Fruit fly (Drosophila melanogaster) whole organism, embryonic: ENCODE measurements around the gene Syx13.

Experiments used
- Asciz ChIP-seq: fragments of 200-800 bp; sonication (Bioruptor generic); optimal IDR thresholded peaks from 2 replicates; lab custom pipeline; 2017; ENCODE audit warnings: missing biosample characterization, mild to moderate bottlenecking, missing genetic modification characterization, missing genetic modification reagents
- Atf-2 ChIP-seq: fragments of 200-800 bp; sonication (Bioruptor generic); optimal IDR thresholded peaks from 2 replicates; lab custom pipeline; 2016; ENCODE audit warnings: missing biosample characterization, missing genetic modification characterization
- CG10321 ChIP-seq: fragments of 200-800 bp; sonication (Bioruptor generic); IDR thresholded peaks from 2 replicates; pipeline ENCODE4 v1.3.6; 2022; ENCODE audit warnings: missing biosample characterization, missing genetic modification characterization
- CG12659 ChIP-seq: fragments of 200-800 bp; sonication (Bioruptor generic); optimal IDR thresholded peaks from 3 replicates; lab custom pipeline; 2017; ENCODE audit warnings: mild to moderate bottlenecking, missing biosample characterization, missing genetic modification reagents, missing genetic modification characterization
- CG14014 ChIP-seq: fragments of 200-800 bp; sonication (Bioruptor generic); IDR thresholded peaks from 2 replicates; pipeline ENCODE4 v1.3.6; 2022; ENCODE audit warnings: missing biosample characterization, missing genetic modification characterization
- CG14965 ChIP-seq: fragments of 200-800 bp; sonication (Bioruptor generic); optimal IDR thresholded peaks from 2 replicates; lab custom pipeline; 2016; ENCODE audit warnings: missing biosample characterization, missing genetic modification characterization, borderline replicate concordance
- CG15269 ChIP-seq: fragments of 200-800 bp; sonication (Bioruptor generic); optimal IDR thresholded peaks from 2 replicates; lab custom pipeline; 2018; ENCODE audit warnings: missing biosample characterization, mild to moderate bottlenecking, missing genetic modification characterization, moderate library complexity
- CG1529 ChIP-seq: fragments of 200-800 bp; sonication (Bioruptor generic); optimal IDR thresholded peaks from 3 replicates; lab custom pipeline; 2018; ENCODE audit warnings: missing biosample characterization, missing genetic modification characterization
- CG15514 ChIP-seq: fragments of 200-800 bp; sonication (Bioruptor generic); optimal IDR thresholded peaks from 3 replicates; lab custom pipeline; 2017; ENCODE audit warnings: missing biosample characterization, missing genetic modification characterization, mild to moderate bottlenecking, moderate library complexity, missing genetic modification reagents
- CG1792 ChIP-seq: fragments of 200-800 bp; sonication (Bioruptor generic); optimal IDR thresholded peaks from 2 replicates; lab custom pipeline; 2016; ENCODE audit warnings: missing biosample characterization, missing genetic modification characterization
- CG31388 ChIP-seq: fragments of 200-800 bp; sonication (Bioruptor generic); optimal IDR thresholded peaks from 2 replicates; lab custom pipeline; 2016; ENCODE audit warnings: missing biosample characterization, missing genetic modification characterization
- CG4328 ChIP-seq: fragments of 200-800 bp; sonication (Bioruptor generic); optimal IDR thresholded peaks from 3 replicates; lab custom pipeline; 2017; ENCODE audit warnings: missing biosample characterization, missing genetic modification reagents, missing genetic modification characterization
- CG43689 ChIP-seq: fragments of 200-800 bp; sonication (Bioruptor generic); IDR thresholded peaks from 2 replicates; pipeline ENCODE4 v1.3.6; 2022; ENCODE audit warnings: missing biosample characterization, missing genetic modification characterization
- CG4617 ChIP-seq: fragments of 200-800 bp; sonication (Bioruptor generic); optimal IDR thresholded peaks from 3 replicates; lab custom pipeline; 2016; ENCODE audit warnings: missing biosample characterization, missing genetic modification characterization, borderline replicate concordance
- CG6175 ChIP-seq: fragments of 200-800 bp; sonication (Bioruptor generic); IDR thresholded peaks from 3 replicates; pipeline ENCODE4 v1.3.6; 2022; ENCODE audit warnings: missing biosample characterization, missing genetic modification characterization
- CG6791 ChIP-seq: fragments of 200-800 bp; sonication (Bioruptor generic); IDR thresholded peaks from 3 replicates; pipeline ENCODE4 v1.3.6; 2022; ENCODE audit warnings: missing biosample characterization, missing genetic modification characterization; ENCODE audit not compliant: partially characterized antibody
- CG6813 ChIP-seq: fragments of 200-800 bp; sonication (Bioruptor generic); optimal IDR thresholded peaks from 2 replicates; lab custom pipeline; 2017; ENCODE audit warnings: missing biosample characterization, missing genetic modification characterization, mild to moderate bottlenecking, moderate library complexity, missing genetic modification reagents
- CG8089 ChIP-seq: fragments of 200-800 bp; sonication (Bioruptor generic); optimal IDR thresholded peaks from 3 replicates; lab custom pipeline; 2016; ENCODE audit warnings: missing biosample characterization, missing genetic modification characterization
- CG8765 ChIP-seq: fragments of 200-800 bp; sonication (Bioruptor generic); IDR thresholded peaks from 2 replicates; pipeline ENCODE4 v1.3.6; 2022; ENCODE audit warnings: missing biosample characterization, missing genetic modification characterization
- CG9876 ChIP-seq: fragments of 200-800 bp; sonication (Bioruptor generic); optimal IDR thresholded peaks from 2 replicates; lab custom pipeline; 2016; ENCODE audit warnings: missing biosample characterization, missing genetic modification characterization
- CHES-1-like ChIP-seq: fragments of 200-800 bp; sonication (Bioruptor generic); optimal IDR thresholded peaks from 2 replicates; lab custom pipeline; 2016; ENCODE audit warnings: missing biosample characterization, missing genetic modification characterization
- Dbx ChIP-seq: fragments of 200-800 bp; sonication (Bioruptor generic); IDR thresholded peaks from 3 replicates; pipeline ENCODE4 v1.3.6; 2022; ENCODE audit warnings: missing biosample characterization, missing genetic modification characterization
- Dp ChIP-seq: fragments of 200-800 bp; sonication (Bioruptor generic); optimal IDR thresholded peaks from 2 replicates; lab custom pipeline; 2018; ENCODE audit warnings: missing biosample characterization, mild to moderate bottlenecking, missing genetic modification characterization, moderate library complexity
- Fer1 ChIP-seq: fragments of 200-800 bp; sonication (Bioruptor generic); optimal IDR thresholded peaks from 2 replicates; lab custom pipeline; 2017; ENCODE audit warnings: missing biosample characterization, mild to moderate bottlenecking, missing genetic modification characterization
- HLH4C ChIP-seq: fragments of 200-800 bp; sonication (Bioruptor generic); IDR thresholded peaks from 3 replicates; pipeline ENCODE4 v1.3.6; 2022; ENCODE audit warnings: missing biosample characterization, missing genetic modification characterization; ENCODE audit not compliant: partially characterized antibody
- HmgD ChIP-seq: fragments of 200-800 bp; sonication (Bioruptor generic); optimal IDR thresholded peaks from 3 replicates; lab custom pipeline; 2016; ENCODE audit warnings: missing biosample characterization, missing genetic modification characterization
- Lpt ChIP-seq: fragments of >200 bp; optimal IDR thresholded peaks from 2 replicates; lab custom pipeline; 2018; ENCODE audit warnings: missing biosample characterization, missing genetic modification characterization
- NfI ChIP-seq: fragments of 200-800 bp; sonication (Bioruptor generic); optimal IDR thresholded peaks from 3 replicates; lab custom pipeline; 2018; ENCODE audit warnings: missing biosample characterization, mild to moderate bottlenecking, missing genetic modification characterization, moderate library complexity
- Opbp ChIP-seq: fragments of 200-800 bp; sonication (Bioruptor generic); IDR thresholded peaks from 3 replicates; pipeline ENCODE4 v1.3.6; 2022; ENCODE audit warnings: missing biosample characterization, missing genetic modification characterization; ENCODE audit not compliant: partially characterized antibody
- Optix ChIP-seq: fragments of 200-800 bp; sonication (Bioruptor generic); IDR thresholded peaks from 3 replicates; pipeline ENCODE4 v1.3.6; 2022; ENCODE audit warnings: missing biosample characterization, missing genetic modification characterization
- Sox102F ChIP-seq: fragments of 200-800 bp; sonication (Bioruptor generic); optimal IDR thresholded peaks from 2 replicates; lab custom pipeline; 2018; ENCODE audit warnings: missing biosample characterization, mild to moderate bottlenecking, missing genetic modification characterization, moderate library complexity
- amos ChIP-seq: fragments of 200-800 bp; sonication (Bioruptor generic); IDR thresholded peaks from 2 replicates; pipeline ENCODE4 v1.3.6; 2022; ENCODE audit warnings: missing biosample characterization, missing genetic modification characterization; ENCODE audit not compliant: partially characterized antibody
- bcd ChIP-seq: fragments of 200-800 bp; sonication (Bioruptor generic); optimal IDR thresholded peaks from 2 replicates; lab custom pipeline; 2017; ENCODE audit warnings: missing biosample characterization, mild to moderate bottlenecking, missing genetic modification characterization
- btn ChIP-seq: fragments of 200-800 bp; sonication (Bioruptor generic); optimal IDR thresholded peaks from 2 replicates; lab custom pipeline; 2016; ENCODE audit warnings: missing biosample characterization, missing genetic modification characterization
- da ChIP-seq: fragments of 200-800 bp; sonication (Bioruptor generic); optimal IDR thresholded peaks from 2 replicates; lab custom pipeline; 2016; ENCODE audit warnings: missing biosample characterization, missing genetic modification characterization
- danr ChIP-seq: fragments of 200-800 bp; sonication (Bioruptor generic); IDR thresholded peaks from 2 replicates; pipeline ENCODE4 v1.3.6; 2022; ENCODE audit warnings: missing biosample characterization, missing genetic modification characterization
- dysf ChIP-seq: fragments of 200-800 bp; sonication (Bioruptor generic); IDR thresholded peaks from 3 replicates; pipeline ENCODE4 v1.3.6; 2022; ENCODE audit warnings: missing biosample characterization, missing genetic modification characterization
- ham ChIP-seq: fragments of 200-800 bp; sonication (Bioruptor generic); IDR thresholded peaks from 2 replicates; pipeline ENCODE4 v1.3.6; 2022; ENCODE audit warnings: missing biosample characterization, missing genetic modification characterization
- kay ChIP-seq: fragments of 200-800 bp; sonication (Bioruptor generic); optimal IDR thresholded peaks from 2 replicates; lab custom pipeline; 2016; ENCODE audit warnings: missing biosample characterization, missing genetic modification characterization
- lov ChIP-seq, 2 experiments: fragments of 200-800 bp in 1 of 2; fragments of >200 bp in 1 of 2; sonication (Bioruptor generic) in 1 of 2; IDR thresholded peaks in 1 of 2; optimal IDR thresholded peaks in 1 of 2; 2 replicates in 1 of 2; 3 replicates in 1 of 2; pipeline versions ENCODE4 v1.3.6 to Lab custom; 2017 to 2022; ENCODE audit warnings: missing biosample characterization in 1 of 2, missing genetic modification characterization in 1 of 2
- nom ChIP-seq: fragments of 200-800 bp; sonication (Bioruptor generic); optimal IDR thresholded peaks from 2 replicates; lab custom pipeline; 2017; ENCODE audit warnings: missing biosample characterization, missing genetic modification characterization, mild to moderate bottlenecking, moderate library complexity, missing genetic modification reagents
- odd ChIP-seq: fragments of 200-800 bp; sonication (Bioruptor generic); optimal IDR thresholded peaks from 2 replicates; lab custom pipeline; 2017; ENCODE audit warnings: missing biosample characterization, mild to moderate bottlenecking, missing genetic modification characterization
- onecut ChIP-seq: fragments of 200-800 bp; sonication (Bioruptor generic); IDR thresholded peaks from 2 replicates; pipeline ENCODE4 v1.3.6; 2022; ENCODE audit warnings: missing biosample characterization, missing genetic modification characterization
- shn ChIP-seq: fragments of 200-800 bp; sonication (Bioruptor generic); optimal IDR thresholded peaks from 3 replicates; lab custom pipeline; 2016; ENCODE audit warnings: missing biosample characterization, missing genetic modification characterization
- sisA ChIP-seq: fragments of 200-800 bp; sonication (Bioruptor generic); IDR thresholded peaks from 2 replicates; pipeline ENCODE4 v1.3.6; 2022; ENCODE audit warnings: missing biosample characterization, missing genetic modification characterization
- tll ChIP-seq, 2 experiments: fragments of 200-800 bp in 1 of 2; fragments of >200 bp in 1 of 2; sonication (Bioruptor generic) in 1 of 2; optimal IDR thresholded peaks; 2 replicates each; lab custom pipeline; 2017 to 2019; ENCODE audit warnings: missing biosample characterization in 2 of 2, missing genetic modification characterization in 2 of 2, mild to moderate bottlenecking in 1 of 2, moderate library complexity in 1 of 2
- trem ChIP-seq: fragments of 200-800 bp; optimal IDR thresholded peaks from 3 replicates; lab custom pipeline; 2019; ENCODE audit warnings: missing biosample characterization, mild to moderate bottlenecking, missing genetic modification characterization, moderate library complexity
- twi ChIP-seq: fragments of 200-800 bp; optimal IDR thresholded peaks from 2 replicates; lab custom pipeline; 2019; ENCODE audit warnings: missing biosample characterization, mild to moderate bottlenecking, missing genetic modification characterization, moderate library complexity
- wdn ChIP-seq: fragments of 200-800 bp; sonication (Bioruptor generic); IDR thresholded peaks from 2 replicates; pipeline ENCODE4 v1.3.6; 2022; ENCODE audit warnings: missing biosample characterization, missing genetic modification characterization

Syx13 gene

dm6 chr3L:13017803-13018324 lies 26.4 kb upstream of the Syx13 start, which contains the start of the genes mRpL20 and Icmt (continued):
- peak; percentile 83 for TF ChIP-seq danr
- TF ChIP-seq CG15514 (GFP tag; lab: Kevin White, UChicago): peak; percentile 74
- peak; percentile 97 for TF ChIP-seq CG15269 (tag; lab: Kevin White, UChicago)
- TF ChIP-seq CG8089 (GFP tag; lab: Kevin White, UChicago): no peak
- TF ChIP-seq CG10321 (GFP tag; lab: Robert Waterston, UW): peak; percentile 74
- peak; percentile 73 for TF ChIP-seq trem
- TF ChIP-seq CG14965 (GFP tag; lab: Kevin White, UChicago): no peak
- peak; percentile 92 for TF ChIP-seq NfI
- peak; percentile 97 for TF ChIP-seq wdn (GFP tag; lab: Robert Waterston, UW)
- TF ChIP-seq CG43689 (GFP tag; lab: Robert Waterston, UW): peak; percentile 95
- peak; percentile 72 for TF ChIP-seq amos (GFP tag; lab: Robert Waterston, UW)
- TF ChIP-seq Opbp (GFP tag; lab: Robert Waterston, UW): peak; percentile 41
- TF ChIP-seq Dbx: peak; percentile 92
- no peak for TF ChIP-seq tll (GFP tag; optimal IDR thresholded peaks at IDR 0.05; lab: Kevin White, UChicago)
- TF ChIP-seq bcd (GFP tag; lab: Kevin White, UChicago): peak; percentile 93
- TF ChIP-seq twi (tag; lab: Kevin White, UChicago): peak; percentile 85
- TF ChIP-seq Asciz: peak; percentile 79
- peak; percentile 66 for TF ChIP-seq nom (GFP tag; lab: Kevin White, UChicago)
- peak; percentile 96 for TF ChIP-seq CG12659 (GFP tag; lab: Kevin White, UChicago)
- TF ChIP-seq CG1792 (GFP tag; lab: Kevin White, UChicago): no peak
- TF ChIP-seq btn (GFP tag; lab: Kevin White, UChicago): no peak
- TF ChIP-seq odd (GFP tag; lab: Kevin White, UChicago): peak; percentile 78
- TF ChIP-seq shn (GFP tag; lab: Kevin White, UChicago): no peak
- no peak for TF ChIP-seq Lpt (GFP tag; lab: Kevin White, UChicago)
- TF ChIP-seq kay (GFP tag; lab: Kevin White, UChicago): peak; percentile 75
- peak; percentile 85 for TF ChIP-seq Fer1 (GFP tag; lab: Kevin White, UChicago)
- peak; percentile 40 for TF ChIP-seq Dp (GFP tag; lab: Kevin White, UChicago)
- no peak for TF ChIP-seq da (GFP tag; lab: Kevin White, UChicago)
- no peak for TF ChIP-seq Optix (GFP tag; lab: Robert Waterston, UW)
- peak; percentile 92 for TF ChIP-seq CG8765
- TF ChIP-seq CG6175 (GFP tag; lab: Robert Waterston, UW): peak; percentile 93
- peak; percentile 61 for TF ChIP-seq CG6813
- TF ChIP-seq sisA (GFP tag; lab: Robert Waterston, UW): peak; percentile 92
- TF ChIP-seq HLH4C (GFP tag; lab: Robert Waterston, UW): peak; percentile 93
- peak; percentile 97 for TF ChIP-seq Sox102F (GFP tag; lab: Kevin White, UChicago)
- peak; percentile 19 for TF ChIP-seq CHES-1-like (GFP tag; lab: Kevin White, UChicago)
- peak; percentile 92 for TF ChIP-seq CG14014 (GFP tag; lab: Robert Waterston, UW)
- peak; percentile 8 for TF ChIP-seq CG31388
- TF ChIP-seq CG9876: no peak
- peak; percentile 60 for TF ChIP-seq CG4328 (GFP tag; lab: Kevin White, UChicago)
- TF ChIP-seq CG1529 (GFP tag; lab: Kevin White, UChicago): peak; percentile 83
- TF ChIP-seq lov (optimal IDR thresholded peaks at IDR 0.05; lab: Kevin White, UChicago): no peak
- TF ChIP-seq lov (GFP tag; IDR thresholded peaks at IDR 0.05; lab: Robert Waterston, UW): peak; percentile 91
- TF ChIP-seq Atf-2: peak; percentile 25
- TF ChIP-seq dysf (GFP tag; lab: Robert Waterston, UW): peak; percentile 97
- no peak for TF ChIP-seq HmgD (GFP tag; lab: Kevin White, UChicago)
- TF ChIP-seq ham (GFP tag; lab: Robert Waterston, UW): peak; percentile 90
- TF ChIP-seq CG6791 (GFP tag; lab: Robert Waterston, UW): peak; percentile 77
- TF ChIP-seq onecut (GFP tag; lab: Robert Waterston, UW): peak; percentile 79
- TF ChIP-seq CG4617 (GFP tag; lab: Kevin White, UChicago): peak; percentile 54
